Worm (Caenorhabditis elegans) whole organism, early embryonic: ENCODE measurements around the gene chmp-7.

Experiments
- B0310.2 ChIP-seq: sonication (generic microtip); optimal IDR thresholded peaks from 2 replicates; lab custom pipeline; 2016; ENCODE audit warnings: mild to moderate bottlenecking, missing genetic modification characterization, missing compliant biosample characterization
- F13C5.2 ChIP-seq: sonication (generic microtip); optimal IDR thresholded peaks from 2 replicates; lab custom pipeline; 2017; ENCODE audit warnings: mild to moderate bottlenecking, missing genetic modification characterization, inconsistent platforms, missing compliant biosample characterization
- aly-1 ChIP-seq: sonication (generic microtip); optimal IDR thresholded peaks from 2 replicates; lab custom pipeline; 2016; ENCODE audit warnings: missing genetic modification characterization, missing compliant biosample characterization
- ama-1 ChIP-seq: fragments of 150-350 bp; optimal IDR thresholded peaks from 2 replicates; lab custom pipeline; 2014
- ceh-13 ChIP-seq: fragments of 200-800 bp; sonication (Bioruptor generic); optimal IDR thresholded peaks from 2 replicates; lab custom pipeline; 2018; ENCODE audit warnings: mild to moderate bottlenecking, missing genetic modification characterization, missing compliant biosample characterization
- ceh-36 ChIP-seq: sonication (generic microtip); optimal IDR thresholded peaks from 2 replicates; lab custom pipeline; 2016; ENCODE audit warnings: missing genetic modification characterization, inconsistent platforms, missing compliant biosample characterization
- ets-7 ChIP-seq: sonication (generic microtip); optimal IDR thresholded peaks from 2 replicates; lab custom pipeline; 2016; ENCODE audit warnings: missing genotype, missing genetic modification characterization, missing compliant biosample characterization
- flt-1 ChIP-seq: fragments of 200-800 bp; sonication (Bioruptor generic); IDR thresholded peaks from 2 replicates; pipeline ENCODE4 v1.3.6; 2022; ENCODE audit warnings: missing genetic modification characterization, missing compliant biosample characterization
- hmbx-1 ChIP-seq: sonication (generic microtip); optimal IDR thresholded peaks from 2 replicates; lab custom pipeline; 2016; ENCODE audit warnings: mild to moderate bottlenecking, missing genetic modification characterization, missing compliant biosample characterization
- hmg-4 ChIP-seq: fragments of 200-800 bp; sonication (Bioruptor generic); optimal IDR thresholded peaks from 2 replicates; lab custom pipeline; 2018; ENCODE audit warnings: mild to moderate bottlenecking, missing genetic modification characterization, missing compliant biosample characterization
- hnd-1 ChIP-seq: sonication (generic microtip); optimal IDR thresholded peaks from 2 replicates; lab custom pipeline; 2016; ENCODE audit warnings: missing genetic modification characterization, missing compliant biosample characterization
- pes-1 ChIP-seq: fragments of 200-800 bp; sonication (Bioruptor generic); IDR thresholded peaks from 2 replicates; pipeline ENCODE4 v1.3.6; 2022; ENCODE audit warnings: missing genetic modification reagents, missing genetic modification characterization, missing compliant biosample characterization
- scrt-1 ChIP-seq: fragments of 200-800 bp; sonication (Bioruptor generic); IDR thresholded peaks from 2 replicates; pipeline ENCODE4 v1.3.6; 2022; ENCODE audit warnings: missing genetic modification characterization, missing compliant biosample characterization
- sea-1 ChIP-seq: fragments of 200-800 bp; sonication (Bioruptor generic); conservative IDR thresholded peaks from 2 replicates; pipeline ENCODE4 v1.3.6; 2022; ENCODE audit warnings: missing genetic modification characterization, missing compliant biosample characterization
- tbx-11 ChIP-seq: fragments of 200-800 bp; sonication (Bioruptor generic); IDR thresholded peaks from 2 replicates; pipeline ENCODE4 v1.3.6; 2022; ENCODE audit warnings: missing genetic modification characterization, missing compliant biosample characterization
- tbx-37 ChIP-seq: fragments of 200-800 bp; sonication (Bioruptor generic); conservative IDR thresholded peaks from 2 replicates; pipeline ENCODE4 v1.3.6; 2022; ENCODE audit warnings: missing genetic modification reagents, missing genetic modification characterization, missing compliant biosample characterization
- tra-4 ChIP-seq: sonication (generic microtip); optimal IDR thresholded peaks from 2 replicates; lab custom pipeline; 2017; ENCODE audit warnings: missing genetic modification characterization, missing compliant biosample characterization

The chmp-7 gene

ce11 chrII:9056215-9056819 lies 1.5 kb downstream of the chmp-7 start:
- TF ChIP-seq tra-4 (tag; lab: Kevin White, UChicago) (no peak), aly-1 (tag; lab: Kevin White, UChicago) (no peak), ceh-36 (tag; lab: Kevin White, UChicago) (no peak)

DNA sequence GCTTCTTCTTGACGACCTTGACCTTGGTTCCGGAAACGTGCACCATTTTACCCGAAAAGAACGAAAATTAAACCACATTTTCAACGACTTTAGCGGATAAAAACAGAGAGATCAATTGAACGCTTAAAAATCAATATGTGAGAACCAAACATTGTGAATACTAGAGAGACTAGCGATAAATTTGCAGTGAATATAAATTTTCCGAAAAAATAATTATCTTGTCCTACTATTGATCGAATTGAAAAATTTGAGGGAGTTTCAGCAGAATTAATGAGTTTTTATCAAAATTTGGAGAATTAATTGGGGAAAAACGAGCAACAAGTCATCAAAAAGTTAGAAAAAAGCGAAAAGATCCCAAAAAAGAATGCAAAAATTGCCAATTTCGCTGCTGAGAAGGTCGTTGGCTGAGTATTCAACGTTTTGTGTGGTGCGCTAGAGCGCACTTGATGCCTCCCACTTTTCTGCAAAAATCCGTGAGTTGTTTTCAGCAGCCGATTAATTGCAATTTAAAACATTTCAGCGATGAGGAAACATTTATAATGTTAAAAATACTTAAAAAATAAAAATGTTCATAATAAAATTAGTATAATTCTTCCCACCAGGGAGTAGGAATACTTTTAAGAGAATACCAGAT lies 2.4 kb downstream of the chmp-7 start, which contains the start of gene rpl-32:
rpl-32 (minus strand) TSS at position 51 of the 634 bp plus-strand sequence.
- peak; percentile 65 for TF ChIP-seq F13C5.2 (tag; lab: Kevin White, UChicago)
- TF ChIP-seq hmg-4 (GFP tag; lab: Kevin White, UChicago), result peak; percentile 51
- TF ChIP-seq ceh-13 (GFP tag; lab: Kevin White, UChicago), result no peak

DNA sequence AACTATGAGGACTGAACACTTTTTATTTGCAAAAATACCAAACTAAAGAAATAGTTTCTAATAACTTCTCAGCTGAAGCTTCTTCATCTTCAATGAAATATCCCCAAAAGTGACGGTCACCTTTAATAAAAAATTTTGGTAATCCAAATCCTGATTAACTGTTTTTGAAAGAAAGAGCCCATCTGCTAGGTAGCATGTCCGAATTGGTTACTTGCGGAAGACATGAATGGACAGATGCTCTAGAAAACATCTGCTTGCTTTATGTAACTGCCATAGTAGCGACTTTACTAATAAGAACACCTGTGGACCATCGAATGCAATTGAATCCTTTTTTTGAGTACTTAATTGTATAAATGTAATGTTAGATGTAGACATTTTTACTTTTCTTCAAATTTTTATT lies 4.2 kb downstream of the chmp-7 start:
- TF ChIP-seq ceh-13 (GFP tag; lab: Kevin White, UChicago), result no peak
- peak; percentile 79 for TF ChIP-seq ama-1 (lab: Kevin White, UChicago)

ce11 chrII:9060332-9060840 lies 5.6 kb downstream of the chmp-7 start:
- TF ChIP-seq ets-7, result no peak
- TF ChIP-seq tbx-37 (GFP tag; lab: Robert Waterston, UW), result no peak
- peak; percentile 19 for TF ChIP-seq tra-4 (tag; lab: Kevin White, UChicago)
- peak; percentile 72 for TF ChIP-seq pes-1
- no peak for TF ChIP-seq flt-1 (GFP tag; lab: Robert Waterston, UW)
- TF ChIP-seq ama-1 (lab: Kevin White, UChicago), result peak; percentile 21
- peak; percentile 80 for TF ChIP-seq F13C5.2 (tag; lab: Kevin White, UChicago)
- 0 out of 2 replicates have a peak, but pooled peaks have one; percentile 34 for TF ChIP-seq scrt-1 (GFP tag; lab: Robert Waterston, UW)
- TF ChIP-seq sea-1 (GFP tag; lab: Robert Waterston, UW), result peak; percentile 68
- TF ChIP-seq aly-1 (tag; lab: Kevin White, UChicago), result peak; percentile 85
- no peak for TF ChIP-seq hnd-1
- no peak for TF ChIP-seq ceh-13 (GFP tag; lab: Kevin White, UChicago)
- no peak for TF ChIP-seq tbx-11 (GFP tag; lab: Robert Waterston, UW)
- peak; percentile 94 for TF ChIP-seq hmg-4 (GFP tag; lab: Kevin White, UChicago)
- peak; percentile 51 for TF ChIP-seq B0310.2 (tag; lab: Kevin White, UChicago)
- TF ChIP-seq ceh-36 (tag; lab: Kevin White, UChicago), result peak; percentile 56

- no peak for TF ChIP-seq B0310.2 (tag; lab: Kevin White, UChicago)
- TF ChIP-seq hmg-4 (GFP tag; lab: Kevin White, UChicago), result no peak
- TF ChIP-seq ama-1 (lab: Kevin White, UChicago), result peak; percentile 43
- no peak for TF ChIP-seq ceh-36 (tag; lab: Kevin White, UChicago)
- no peak for TF ChIP-seq hmbx-1 (tag; lab: Kevin White, UChicago)
Measured at ce11 chrII:9061099-9061498, 6.3 kb downstream of the chmp-7 start, which contains the start of gene T24B8.3. Gene T24B8.3, minus strand, starts transcription at chrII:9061137.

DNA sequence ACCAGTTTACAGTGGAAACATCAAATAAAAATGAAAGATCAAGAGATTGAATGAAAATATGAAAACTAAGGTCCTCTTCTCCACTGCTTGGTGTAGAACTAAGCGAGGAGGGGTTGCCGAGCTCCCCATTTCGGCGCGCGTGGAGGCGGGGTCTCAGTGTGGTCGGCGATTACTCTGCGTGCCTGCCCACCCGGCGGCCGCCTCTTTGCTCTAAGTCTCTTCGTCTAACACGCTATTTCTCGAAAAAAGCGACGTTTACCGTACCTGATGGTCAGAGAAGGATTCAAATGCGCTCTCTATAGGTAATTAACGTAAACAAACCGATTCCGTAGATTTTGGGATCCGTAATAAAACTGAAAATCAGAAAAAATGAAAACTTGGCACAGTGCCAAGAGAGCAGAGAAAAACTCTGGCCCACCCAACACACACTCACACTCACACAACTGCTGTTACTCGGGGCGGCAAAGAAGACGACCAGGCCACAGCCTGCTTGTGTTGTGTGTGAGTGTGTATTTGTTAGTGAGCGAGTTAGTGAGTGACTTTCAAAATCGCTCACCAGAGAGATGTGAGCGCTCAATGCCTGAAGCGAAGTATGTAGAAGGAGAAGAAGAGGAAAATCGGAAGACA lies 6.9 kb downstream of the chmp-7 start:
- TF ChIP-seq ceh-36 (tag; lab: Kevin White, UChicago), result no peak
- TF ChIP-seq hnd-1, result no peak
- no peak for TF ChIP-seq ama-1 (lab: Kevin White, UChicago)
- peak; percentile 22 for TF ChIP-seq hmg-4 (GFP tag; lab: Kevin White, UChicago)

ce11 chrII:9062261-9062948 lies 7.6 kb downstream of the chmp-7 start:
- TF ChIP-seq ceh-36 (tag; lab: Kevin White, UChicago), result no peak
- TF ChIP-seq B0310.2 (tag; lab: Kevin White, UChicago), result no peak
- no peak for TF ChIP-seq tbx-11 (GFP tag; lab: Robert Waterston, UW)
- TF ChIP-seq flt-1 (GFP tag; lab: Robert Waterston, UW), result no peak
- no peak for TF ChIP-seq hnd-1
- TF ChIP-seq hmg-4 (GFP tag; lab: Kevin White, UChicago), result no peak
- no peak for TF ChIP-seq aly-1 (tag; lab: Kevin White, UChicago)
- TF ChIP-seq sea-1 (GFP tag; lab: Robert Waterston, UW), result no peak
- TF ChIP-seq ceh-13 (GFP tag; lab: Kevin White, UChicago), result no peak
- no peak for TF ChIP-seq pes-1
- TF ChIP-seq ets-7, result no peak
- TF ChIP-seq hmbx-1 (tag; lab: Kevin White, UChicago), result no peak
- TF ChIP-seq F13C5.2 (tag; lab: Kevin White, UChicago), result no peak
- TF ChIP-seq ama-1 (lab: Kevin White, UChicago), result no peak
